Worm (Caenorhabditis elegans) whole organism, L3 larva: ENCODE data around the gene Y38C1AA.7.

Experiments
- R02D3.7 ChIP-seq: fragments of 150-350 bp; optimal IDR thresholded peaks from 2 replicates; lab custom pipeline; 2014; ENCODE audit warnings: missing biosample characterization, missing genetic modification characterization
- ama-1 ChIP-seq: fragments of 150-350 bp; optimal IDR thresholded peaks from 2 replicates; lab custom pipeline; 2018
- ceh-16 ChIP-seq: sonication (generic microtip); optimal IDR thresholded peaks from 2 replicates; lab custom pipeline; 2017; ENCODE audit warnings: missing biosample characterization, missing genetic modification characterization
- egl-27 ChIP-seq: sonication (generic microtip); optimal IDR thresholded peaks from 4 replicates; lab custom pipeline; 2017; ENCODE audit warnings: missing biosample characterization, missing genetic modification reagents, missing genetic modification characterization
- elt-1 ChIP-seq: fragments of 150-350 bp; optimal IDR thresholded peaks from 2 replicates; lab custom pipeline; 2014; ENCODE audit warnings: missing biosample characterization, missing genetic modification characterization
- fos-1 ChIP-seq: fragments of 150-350 bp; optimal IDR thresholded peaks from 2 replicates; lab custom pipeline; 2014; ENCODE audit warnings: missing biosample characterization, missing genetic modification characterization
- mdl-1 ChIP-seq: fragments of 150-350 bp; optimal IDR thresholded peaks from 2 replicates; lab custom pipeline; 2014; ENCODE audit warnings: missing biosample characterization, missing genetic modification characterization
- nhr-25 ChIP-seq: sonication (generic microtip); optimal IDR thresholded peaks from 2 replicates; lab custom pipeline; 2017; ENCODE audit warnings: missing biosample characterization, missing genetic modification characterization
- nhr-77 ChIP-seq: fragments of 150-350 bp; optimal IDR thresholded peaks from 2 replicates; lab custom pipeline; 2014; ENCODE audit warnings: missing biosample characterization, missing genetic modification characterization
- tbx-2 ChIP-seq: sonication (generic microtip); optimal IDR thresholded peaks from 2 replicates; lab custom pipeline; 2016; ENCODE audit warnings: mild to moderate bottlenecking, missing genetic modification characterization, missing compliant biosample characterization
- unc-39 ChIP-seq: sonication (generic microtip); optimal IDR thresholded peaks from 4 replicates; lab custom pipeline; 2017; ENCODE audit warnings: missing biosample characterization, missing genetic modification characterization
- unc-62 ChIP-seq: fragments of 150-350 bp; sonication (generic microtip); optimal IDR thresholded peaks from 4 replicates; lab custom pipeline; 2014; ENCODE audit warnings: missing biosample characterization, missing genetic modification reagents, missing genetic modification characterization
- zag-1 ChIP-seq: fragments of 150-350 bp; optimal IDR thresholded peaks from 2 replicates; lab custom pipeline; 2014; ENCODE audit warnings: missing biosample characterization, missing genetic modification characterization

DNA sequence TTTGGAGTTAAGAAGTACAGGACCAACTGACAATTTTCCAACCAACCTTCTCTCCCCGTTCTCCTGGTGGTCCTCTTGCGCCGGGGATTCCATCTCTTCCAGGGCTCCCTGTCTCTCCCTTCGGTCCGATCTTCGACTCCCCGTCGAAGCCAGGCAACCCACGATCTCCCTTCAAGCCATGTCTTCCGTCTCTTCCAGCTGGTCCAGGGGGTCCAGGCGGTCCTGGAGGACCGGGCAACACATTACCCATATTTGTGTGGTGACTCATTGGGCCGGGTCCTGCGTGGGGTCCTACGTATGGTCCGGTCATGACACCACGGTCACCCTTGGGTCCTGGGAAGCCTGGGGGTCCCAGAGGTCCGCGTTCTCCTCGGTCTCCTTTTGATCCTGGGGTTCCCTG lies 17.7 kb upstream of the Y38C1AA.7 start:
- no peak for TF ChIP-seq unc-39 (tag; lab: Kevin White, UChicago)
- TF ChIP-seq mdl-1 (tag; lab: Kevin White, UChicago) = no peak
- no peak for TF ChIP-seq nhr-25
- TF ChIP-seq R02D3.7 (tag; lab: Kevin White, UChicago) = no peak
- TF ChIP-seq zag-1 = no peak
- no peak for TF ChIP-seq egl-27
- no peak for TF ChIP-seq fos-1 (tag; lab: Kevin White, UChicago)
- no peak for TF ChIP-seq tbx-2
- no peak for TF ChIP-seq unc-62 (GFP tag; lab: Kevin White, UChicago)
- no peak for TF ChIP-seq nhr-77 (tag; lab: Kevin White, UChicago)
- no peak for TF ChIP-seq ama-1
- TF ChIP-seq elt-1 (tag; lab: Kevin White, UChicago) = no peak
- TF ChIP-seq ceh-16 = no peak
